Fruit fly (Drosophila melanogaster): ENCODE results near the gene CG4884.

CG4884 gene

dm6 chr3R:27919385-27919789 lies 39.7 kb downstream of the CG4884 start, which contains the start of gene Boh1 (continued):
- no peak for TF ChIP-seq H15 (GFP tag; IDR thresholded peaks at IDR 0.05)
- TF ChIP-seq CG10147 (GFP tag; optimal IDR thresholded peaks at IDR 0.05) = peak; percentile 8
- no peak for TF ChIP-seq CG13624 (GFP tag; optimal IDR thresholded peaks at IDR 0.05)
- no peak for TF ChIP-seq Drgx (GFP tag; IDR thresholded peaks at IDR 0.05)
- TF ChIP-seq Dref (GFP tag; IDR thresholded peaks at IDR 0.05) = no peak
- TF ChIP-seq CG32772 (GFP tag; IDR thresholded peaks at IDR 0.05) = no peak
- TF ChIP-seq BtbVII (GFP tag; optimal IDR thresholded peaks at IDR 0.05) = peak; percentile 26
- peak; percentile 53; the same call in 1 of the 2 replicates for TF ChIP-seq MBD-R2 (GFP tag; IDR thresholded peaks at IDR 0.05)
- TF ChIP-seq Sry-β (GFP tag; optimal IDR thresholded peaks at IDR 0.05) = peak; percentile 94
- no peak for TF ChIP-seq ab (GFP tag; optimal IDR thresholded peaks at IDR 0.05)
- no peak for TF ChIP-seq oc (tag; optimal IDR thresholded peaks at IDR 0.05)
- no peak for TF ChIP-seq Aef1 (GFP tag; IDR thresholded peaks at IDR 0.05)
- peak; percentile 84 for TF ChIP-seq wek (GFP tag; optimal IDR thresholded peaks at IDR 0.05)
- TF ChIP-seq CG17612 (GFP tag; IDR thresholded peaks at IDR 0.05) = no peak
- TF ChIP-seq crc (GFP tag; optimal IDR thresholded peaks at IDR 0.05) = no peak
- TF ChIP-seq fd3F (GFP tag; optimal IDR thresholded peaks at IDR 0.05) = peak; percentile 22
- no peak for TF ChIP-seq CG1602 (GFP tag; optimal IDR thresholded peaks at IDR 0.05)
- TF ChIP-seq Sin3A (optimal IDR thresholded peaks at IDR 0.05) = no peak
- TF ChIP-seq CG16815 (GFP tag; optimal IDR thresholded peaks at IDR 0.05) = no peak
- no peak for TF ChIP-seq CG1832 (GFP tag; optimal IDR thresholded peaks at IDR 0.05)
- peak; percentile 32 for TF ChIP-seq nmo (GFP tag; optimal IDR thresholded peaks at IDR 0.05)
- no peak for TF ChIP-seq vvl (GFP tag; IDR thresholded peaks at IDR 0.05)
- peak; percentile 28 for TF ChIP-seq Dek (tag; optimal IDR thresholded peaks at IDR 0.05)
- no peak for TF ChIP-seq ems (GFP tag; optimal IDR thresholded peaks at IDR 0.05)
- no peak for TF ChIP-seq chinmo (GFP tag; IDR thresholded peaks at IDR 0.05; ENCODE audit: partially characterized antibody)
- TF ChIP-seq CG3281 (GFP tag; optimal IDR thresholded peaks at IDR 0.05) = peak; percentile 16
- TF ChIP-seq Max (GFP tag; optimal IDR thresholded peaks at IDR 0.05) = no peak
- peak; percentile 12 for TF ChIP-seq lilli (GFP tag; optimal IDR thresholded peaks at IDR 0.05)
- no peak for TF ChIP-seq ftz-f1 (GFP tag; optimal IDR thresholded peaks at IDR 0.05)
- TF ChIP-seq Nf-YC (tag; optimal IDR thresholded peaks at IDR 0.05) = peak; percentile 59
- TF ChIP-seq CG7556 (GFP tag; optimal IDR thresholded peaks at IDR 0.05) = peak; percentile 20
- TF ChIP-seq gem (tag; optimal IDR thresholded peaks at IDR 0.05) = peak; percentile 54
- TF ChIP-seq CG2199 (GFP tag; IDR thresholded peaks at IDR 0.05) = no peak
- TF ChIP-seq CG8281 (tag; optimal IDR thresholded peaks at IDR 0.05) = no peak
- no peak for TF ChIP-seq bab2 (GFP tag; optimal IDR thresholded peaks at IDR 0.05)
- no peak for TF ChIP-seq kni (GFP tag; optimal IDR thresholded peaks at IDR 0.05)
- TF ChIP-seq CG14667 (GFP tag; IDR thresholded peaks at IDR 0.05) = no peak
- TF ChIP-seq CG11723 (GFP tag; optimal IDR thresholded peaks at IDR 0.05) = no peak
- TF ChIP-seq Hand (GFP tag; optimal IDR thresholded peaks at IDR 0.05) = no peak
- no peak for TF ChIP-seq prd (optimal IDR thresholded peaks at IDR 0.05)
- no peak for TF ChIP-seq prd (GFP tag; IDR thresholded peaks at IDR 0.05)
- no peak for TF ChIP-seq kay (GFP tag; optimal IDR thresholded peaks at IDR 0.05)
- no peak for TF ChIP-seq knrl (GFP tag; IDR thresholded peaks at IDR 0.05; ENCODE audit: partially characterized antibody)
- TF ChIP-seq CG3065 (GFP tag; optimal IDR thresholded peaks at IDR 0.05) = no peak
- TF ChIP-seq psq (GFP tag; optimal IDR thresholded peaks at IDR 0.05) = no peak
- TF ChIP-seq CG10267 (tag; optimal IDR thresholded peaks at IDR 0.05) = peak; percentile 76
- no peak for TF ChIP-seq ewg (GFP tag; optimal IDR thresholded peaks at IDR 0.05)
- TF ChIP-seq CG13296 (GFP tag; optimal IDR thresholded peaks at IDR 0.05) = peak; percentile 56
- no peak for TF ChIP-seq hkb (optimal IDR thresholded peaks at IDR 0.05)
- peak; percentile 32; the same call in 1 of the 2 replicates for TF ChIP-seq hkb (GFP tag; IDR thresholded peaks at IDR 0.05)
- no peak for TF ChIP-seq sna (GFP tag; IDR thresholded peaks at IDR 0.05; ENCODE audit: partially characterized antibody)
- no peak for TF ChIP-seq onecut (GFP tag; IDR thresholded peaks at IDR 0.05)
- TF ChIP-seq CG2889 (GFP tag; IDR thresholded peaks at IDR 0.05) = no peak
